Fruit fly (Drosophila melanogaster) whole organism, embryonic: ENCODE results near the gene CG43321.
A peak's percentile ranks its signal among the peaks of the same experiment; 100 is the strongest.

Source experiments
- ATbp ChIP-seq: fragments of 200-800 bp; sonication (Bioruptor generic); optimal IDR thresholded peaks from 2 replicates; lab custom pipeline; 2017; ENCODE audit warnings: missing biosample characterization, mild to moderate bottlenecking, missing genetic modification characterization, missing genetic modification reagents
- CG10209 ChIP-seq: fragments of 200-800 bp; sonication (Bioruptor generic); optimal IDR thresholded peaks from 3 replicates; lab custom pipeline; 2017; ENCODE audit warnings: missing biosample characterization, mild to moderate bottlenecking, missing genetic modification characterization, missing genetic modification reagents
- CG1024 ChIP-seq: fragments of 200-800 bp; sonication (Bioruptor generic); IDR thresholded peaks from 2 replicates; pipeline ENCODE4 v1.3.6; 2022; ENCODE audit warnings: missing biosample characterization, missing genetic modification characterization
- CG11093 ChIP-seq: fragments of 200-800 bp; sonication (Bioruptor generic); IDR thresholded peaks from 3 replicates; pipeline ENCODE4 v1.3.6; 2022; ENCODE audit warnings: missing biosample characterization, missing genetic modification characterization
- CG1233 ChIP-seq: fragments of 200-800 bp; sonication (Bioruptor generic); optimal IDR thresholded peaks from 4 replicates; lab custom pipeline; 2018; ENCODE audit warnings: missing biosample characterization, mild to moderate bottlenecking, missing genetic modification characterization
- CG14014 ChIP-seq: fragments of 200-800 bp; sonication (Bioruptor generic); IDR thresholded peaks from 2 replicates; pipeline ENCODE4 v1.3.6; 2022; ENCODE audit warnings: missing biosample characterization, missing genetic modification characterization
- CG15011 ChIP-seq: fragments of 200-800 bp; sonication (Bioruptor generic); optimal IDR thresholded peaks from 3 replicates; lab custom pipeline; 2018; ENCODE audit warnings: missing biosample characterization, mild to moderate bottlenecking, missing genetic modification characterization
- CG15073 ChIP-seq: fragments of 200-800 bp; sonication (Bioruptor generic); optimal IDR thresholded peaks from 2 replicates; lab custom pipeline; 2016; ENCODE audit warnings: missing biosample characterization, missing genetic modification characterization
- CG15696 ChIP-seq: fragments of 200-800 bp; sonication (Bioruptor generic); optimal IDR thresholded peaks from 2 replicates; lab custom pipeline; 2019; ENCODE audit warnings: missing biosample characterization, mild to moderate bottlenecking, missing genetic modification characterization, moderate library complexity
- CG17186 ChIP-seq: fragments of 200-800 bp; sonication (Bioruptor generic); optimal IDR thresholded peaks from 3 replicates; lab custom pipeline; 2017; ENCODE audit warnings: missing biosample characterization, missing genetic modification reagents, missing genetic modification characterization
- CG17912 ChIP-seq: fragments of 200-800 bp; sonication (Bioruptor generic); optimal IDR thresholded peaks from 2 replicates; lab custom pipeline; 2018; ENCODE audit warnings: missing biosample characterization, mild to moderate bottlenecking, missing genetic modification characterization
- CG1832 ChIP-seq: fragments of 200-800 bp; sonication (Bioruptor generic); optimal IDR thresholded peaks from 2 replicates; lab custom pipeline; 2017; ENCODE audit warnings: missing biosample characterization, mild to moderate bottlenecking, missing genetic modification characterization, inconsistent platforms
- CG2875 ChIP-seq: fragments of 200-800 bp; sonication (Bioruptor generic); optimal IDR thresholded peaks from 2 replicates; lab custom pipeline; 2017; ENCODE audit warnings: missing biosample characterization, mild to moderate bottlenecking, missing genetic modification characterization, missing genetic modification reagents
- CG2889 ChIP-seq: fragments of 200-800 bp; sonication (Bioruptor generic); IDR thresholded peaks from 3 replicates; pipeline ENCODE4 v1.3.6; 2022; ENCODE audit warnings: missing biosample characterization, missing genetic modification characterization
- CG30020 ChIP-seq: fragments of 200-800 bp; optimal IDR thresholded peaks from 2 replicates; lab custom pipeline; 2019; ENCODE audit warnings: missing biosample characterization, mild to moderate bottlenecking, missing genetic modification characterization, moderate library complexity
- CG31441 ChIP-seq: fragments of 200-800 bp; sonication (Bioruptor generic); IDR thresholded peaks from 2 replicates; pipeline ENCODE4 v1.3.6; 2022; ENCODE audit warnings: missing biosample characterization, missing genetic modification characterization
- CG32772 ChIP-seq: fragments of 200-800 bp; sonication (Bioruptor generic); IDR thresholded peaks from 2 replicates; pipeline ENCODE4 v1.3.6; 2022; ENCODE audit warnings: missing biosample characterization, missing genetic modification characterization
- CG3407 ChIP-seq: fragments of 200-800 bp; sonication (Bioruptor generic); optimal IDR thresholded peaks from 2 replicates; lab custom pipeline; 2018; ENCODE audit warnings: missing biosample characterization, mild to moderate bottlenecking, missing genetic modification characterization
- CG34376 ChIP-seq: fragments of 200-800 bp; sonication (Bioruptor generic); optimal IDR thresholded peaks from 2 replicates; lab custom pipeline; 2018; ENCODE audit warnings: missing biosample characterization, mild to moderate bottlenecking, missing genetic modification characterization
- CG4360 ChIP-seq: fragments of 200-800 bp; sonication (Bioruptor generic); IDR thresholded peaks from 2 replicates; pipeline ENCODE4 v1.3.6; 2022; ENCODE audit warnings: missing biosample characterization, missing genetic modification characterization
- CG4617 ChIP-seq: fragments of 200-800 bp; sonication (Bioruptor generic); optimal IDR thresholded peaks from 3 replicates; lab custom pipeline; 2016; ENCODE audit warnings: missing biosample characterization, missing genetic modification characterization, borderline replicate concordance
- CG8388 ChIP-seq: fragments of 200-800 bp; sonication (Bioruptor generic); optimal IDR thresholded peaks from 2 replicates; lab custom pipeline; 2019; ENCODE audit warnings: missing biosample characterization, mild to moderate bottlenecking, missing genetic modification characterization, moderate library complexity
- CG9876 ChIP-seq: fragments of 200-800 bp; sonication (Bioruptor generic); optimal IDR thresholded peaks from 2 replicates; lab custom pipeline; 2016; ENCODE audit warnings: missing biosample characterization, missing genetic modification characterization
- CkIIα-i1 ChIP-seq: fragments of 200-800 bp; sonication (Bioruptor generic); IDR thresholded peaks from 2 replicates; pipeline ENCODE4 v1.3.6; 2022; ENCODE audit warnings: missing biosample characterization, missing genetic modification characterization
- H2.0 ChIP-seq: fragments of 200-800 bp; sonication (Bioruptor generic); IDR thresholded peaks from 2 replicates; pipeline ENCODE4 v1.3.6; 2022; ENCODE audit warnings: missing biosample characterization, missing genetic modification characterization
- Hr78 ChIP-seq, 2 experiments: fragments of 200-800 bp in 1 of 2; fragments of >200 bp in 1 of 2; sonication (Bioruptor generic) in 1 of 2; optimal IDR thresholded peaks; 2 replicates each; lab custom pipeline; 2017 to 2019; ENCODE audit warnings: missing biosample characterization in 2 of 2, missing genetic modification characterization in 2 of 2, mild to moderate bottlenecking in 1 of 2, moderate library complexity in 1 of 2
- Med ChIP-seq: fragments of 200-800 bp; sonication (Bioruptor generic); peaks from one replicate; lab custom pipeline; 2016; ENCODE audit warnings: missing biosample characterization, missing genetic modification characterization, mild to moderate bottlenecking, inconsistent platforms, moderate library complexity
- Neu2 ChIP-seq: fragments of 200-800 bp; sonication (Bioruptor generic); optimal IDR thresholded peaks from 3 replicates; lab custom pipeline; 2016; ENCODE audit warnings: missing biosample characterization, missing genetic modification characterization, borderline replicate concordance
- ase ChIP-seq: fragments of 200-800 bp; sonication (Bioruptor generic); IDR thresholded peaks from 3 replicates; pipeline ENCODE4 v1.3.6; 2022; ENCODE audit warnings: missing biosample characterization, missing genetic modification characterization
- ci ChIP-seq: fragments of 200-800 bp; sonication (Bioruptor generic); IDR thresholded peaks from 3 replicates; pipeline ENCODE4 v1.3.6; 2022; ENCODE audit warnings: missing biosample characterization, missing genetic modification characterization
- cwo ChIP-seq: fragments of 200-800 bp; sonication (Bioruptor generic); optimal IDR thresholded peaks from 3 replicates; lab custom pipeline; 2017; ENCODE audit warnings: missing biosample characterization, missing genetic modification characterization, mild to moderate bottlenecking, moderate library complexity, missing genetic modification reagents
- dmrt11E ChIP-seq: fragments of 200-800 bp; sonication (Bioruptor generic); optimal IDR thresholded peaks from 3 replicates; lab custom pipeline; 2018; ENCODE audit warnings: missing biosample characterization, mild to moderate bottlenecking, missing genetic modification characterization, moderate library complexity
- ems ChIP-seq: fragments of 200-800 bp; sonication (Bioruptor generic); optimal IDR thresholded peaks from 3 replicates; lab custom pipeline; 2016; ENCODE audit warnings: missing biosample characterization, missing genetic modification characterization
- eve ChIP-seq, 2 experiments: fragments of >200 bp; optimal IDR thresholded peaks; 2 replicates each; lab custom pipeline; 2017; ENCODE audit warnings: missing biosample characterization in 2 of 2, missing genetic modification characterization in 2 of 2
- eyg ChIP-seq: fragments of 200-800 bp; sonication (Bioruptor generic); optimal IDR thresholded peaks from 3 replicates; lab custom pipeline; 2016; ENCODE audit warnings: missing biosample characterization, missing genetic modification characterization
- grn ChIP-seq: fragments of 200-800 bp; sonication (Bioruptor generic); optimal IDR thresholded peaks from 3 replicates; lab custom pipeline; 2017; ENCODE audit warnings: missing biosample characterization, missing genetic modification characterization
- gsb-n ChIP-seq: fragments of 200-800 bp; sonication (Bioruptor generic); optimal IDR thresholded peaks from 3 replicates; lab custom pipeline; 2018; ENCODE audit warnings: missing biosample characterization, mild to moderate bottlenecking, missing genetic modification characterization
- hkb ChIP-seq, 2 experiments: fragments of 200-800 bp in 1 of 2; fragments of >200 bp in 1 of 2; sonication (Bioruptor generic) in 1 of 2; IDR thresholded peaks in 1 of 2; optimal IDR thresholded peaks in 1 of 2; 2 replicates each; pipeline versions ENCODE4 v1.3.6 to Lab custom; 2017 to 2022; ENCODE audit warnings: missing biosample characterization in 1 of 2, missing genetic modification characterization in 1 of 2
- maf-S ChIP-seq: fragments of 200-800 bp; sonication (Bioruptor generic); optimal IDR thresholded peaks from 2 replicates; lab custom pipeline; 2016; ENCODE audit warnings: missing biosample characterization, missing genetic modification characterization
- nom ChIP-seq: fragments of 200-800 bp; sonication (Bioruptor generic); optimal IDR thresholded peaks from 2 replicates; lab custom pipeline; 2017; ENCODE audit warnings: missing biosample characterization, missing genetic modification characterization, mild to moderate bottlenecking, moderate library complexity, missing genetic modification reagents
- org-1 ChIP-seq: fragments of 200-800 bp; sonication (Bioruptor generic); optimal IDR thresholded peaks from 2 replicates; lab custom pipeline; 2017; ENCODE audit warnings: missing biosample characterization, missing genetic modification characterization
- p53 ChIP-seq: fragments of 200-800 bp; sonication (Bioruptor generic); optimal IDR thresholded peaks from 2 replicates; lab custom pipeline; 2016; ENCODE audit warnings: missing biosample characterization, missing genetic modification characterization
- pfk ChIP-seq: fragments of 200-800 bp; sonication (Bioruptor generic); optimal IDR thresholded peaks from 2 replicates; lab custom pipeline; 2018; ENCODE audit warnings: missing biosample characterization, mild to moderate bottlenecking, missing genetic modification characterization, moderate library complexity
- repo ChIP-seq: fragments of 200-800 bp; sonication (Bioruptor generic); optimal IDR thresholded peaks from 2 replicates; lab custom pipeline; 2016; ENCODE audit warnings: missing biosample characterization, missing genetic modification characterization
- row ChIP-seq: fragments of 200-800 bp; sonication (Bioruptor generic); IDR thresholded peaks from 3 replicates; pipeline ENCODE4 v1.3.6; 2022; ENCODE audit warnings: missing biosample characterization, missing genetic modification characterization
- sc ChIP-seq, 3 experiments: fragments of >200 bp in 2 of 3; fragments of 200-800 bp in 1 of 3; sonication (Bioruptor generic) in 1 of 3; optimal IDR thresholded peaks; 2 replicates in 2 of 3; 3 replicates in 1 of 3; lab custom pipeline; 2017; ENCODE audit warnings: mild to moderate bottlenecking in 1 of 3, missing biosample characterization in 1 of 3, missing genetic modification characterization in 1 of 3, missing genetic modification reagents in 1 of 3
- slp2 ChIP-seq: fragments of 200-800 bp; sonication (Bioruptor generic); optimal IDR thresholded peaks from 2 replicates; lab custom pipeline; 2016; ENCODE audit warnings: missing biosample characterization, missing genetic modification characterization
- tna ChIP-seq: fragments of 200-800 bp; sonication (Bioruptor generic); IDR thresholded peaks from 2 replicates; pipeline ENCODE4 v1.3.6; 2022; ENCODE audit warnings: missing biosample characterization, missing genetic modification characterization; ENCODE audit not compliant: partially characterized antibody
- z ChIP-seq: fragments of 200-800 bp; sonication (Bioruptor generic); IDR thresholded peaks from 3 replicates; pipeline ENCODE4 v1.3.6; 2022; ENCODE audit warnings: missing biosample characterization, missing genetic modification characterization

CG43321 gene

dm6 chr2L:7009807-7010470, 2.1 kb upstream of the CG43321 start, which contains the start of gene uif:
TSS of gene uif (minus strand) at chr2L:7010359.
- TF ChIP-seq CG17912: no peak
- TF ChIP-seq ATbp: no peak
- TF ChIP-seq CG4360 (GFP tag; lab: Robert Waterston, UW): no peak
- TF ChIP-seq CG10209: no peak
- TF ChIP-seq CG2875: no peak
- TF ChIP-seq ase (GFP tag; lab: Robert Waterston, UW): no peak
- TF ChIP-seq CG32772 (GFP tag; lab: Robert Waterston, UW): peak; percentile 32; the same call in 1 of the 2 replicates
- no peak for TF ChIP-seq pfk (GFP tag; lab: Kevin White, UChicago)
- no peak for TF ChIP-seq slp2 (GFP tag; lab: Kevin White, UChicago)
- TF ChIP-seq Neu2 (GFP tag; lab: Kevin White, UChicago): no peak
- no peak for TF ChIP-seq tna (GFP tag; lab: Robert Waterston, UW)
- TF ChIP-seq grn (GFP tag; lab: Kevin White, UChicago): no peak
- TF ChIP-seq gsb-n: no peak
- TF ChIP-seq Med (GFP tag; lab: Kevin White, UChicago): peak; percentile 60
- TF ChIP-seq CG17186 (GFP tag; lab: Kevin White, UChicago): no peak
- TF ChIP-seq maf-S (GFP tag; lab: Kevin White, UChicago): no peak
- no peak for TF ChIP-seq CkIIα-i1
- no peak for TF ChIP-seq CG1832 (GFP tag; lab: Kevin White, UChicago)
- TF ChIP-seq eyg (GFP tag; lab: Kevin White, UChicago): no peak
- no peak for TF ChIP-seq CG3407
- no peak for TF ChIP-seq CG15696 (tag; lab: Kevin White, UChicago)
- no peak for TF ChIP-seq p53 (GFP tag; lab: Kevin White, UChicago)
- no peak for TF ChIP-seq CG1024 (GFP tag; lab: Robert Waterston, UW)
- TF ChIP-seq z (GFP tag; lab: Robert Waterston, UW): 0 out of 3 replicates have a peak, but pooled peaks have one; percentile 16
- TF ChIP-seq CG31441 (GFP tag; lab: Robert Waterston, UW): no peak
- no peak for TF ChIP-seq row (GFP tag; lab: Robert Waterston, UW)
- no peak for TF ChIP-seq CG30020 (tag; lab: Kevin White, UChicago)
- no peak for TF ChIP-seq CG15073 (GFP tag; lab: Kevin White, UChicago)
- TF ChIP-seq CG15011: no peak
- no peak for TF ChIP-seq CG9876 (GFP tag; lab: Kevin White, UChicago)
- TF ChIP-seq eve (GFP tag; optimal IDR thresholded peaks at IDR 0.05; lab: Kevin White, UChicago): no peak
- TF ChIP-seq repo (GFP tag; lab: Kevin White, UChicago): no peak
- TF ChIP-seq CG14014 (GFP tag; lab: Robert Waterston, UW): no peak
- no peak for TF ChIP-seq CG34376 (GFP tag; lab: Kevin White, UChicago)
- TF ChIP-seq H2.0: no peak
- no peak for TF ChIP-seq org-1 (GFP tag; lab: Kevin White, UChicago)
- TF ChIP-seq CG2889 (GFP tag; lab: Robert Waterston, UW): no peak
- no peak for TF ChIP-seq sc (optimal IDR thresholded peaks at IDR 0.05; lab: Kevin White, UChicago)
- TF ChIP-seq sc (GFP tag; optimal IDR thresholded peaks at IDR 0.05; lab: Kevin White, UChicago): no peak
- no peak for TF ChIP-seq cwo (GFP tag; lab: Kevin White, UChicago)
- TF ChIP-seq ems (GFP tag; lab: Kevin White, UChicago): no peak
- TF ChIP-seq ci (GFP tag; lab: Robert Waterston, UW): no peak
- no peak for TF ChIP-seq CG1233
- TF ChIP-seq nom (GFP tag; lab: Kevin White, UChicago): peak; percentile 43
- no peak for TF ChIP-seq CG11093 (GFP tag; lab: Robert Waterston, UW)
- TF ChIP-seq dmrt11E (tag; lab: Kevin White, UChicago): no peak
- TF ChIP-seq CG8388 (GFP tag; lab: Kevin White, UChicago): no peak
- no peak for TF ChIP-seq Hr78 (GFP tag; optimal IDR thresholded peaks at IDR 0.05; lab: Kevin White, UChicago)
- TF ChIP-seq CG4617: no peak
- TF ChIP-seq hkb (optimal IDR thresholded peaks at IDR 0.05; lab: Kevin White, UChicago): no peak
- no peak for TF ChIP-seq hkb (GFP tag; IDR thresholded peaks at IDR 0.05; lab: Robert Waterston, UW)
